Worm (Caenorhabditis elegans): ENCODE measurements around the gene spin-3.

spin-3 gene

ce11 chrX:13145988-13146873 is 16.2 kb downstream of the spin-3 start:
- no peak for TF ChIP-seq efl-1 (optimal IDR thresholded peaks at IDR 0.05)
- peak in 1 of 2 experiments; percentile 41 for TF ChIP-seq efl-1 (GFP tag; optimal IDR thresholded peaks at IDR 0.05 in 1 of 2)
- peak; percentile 5 for TF ChIP-seq dsc-1 (tag; optimal IDR thresholded peaks at IDR 0.05)
- no peak for TF ChIP-seq sox-4 (tag; optimal IDR thresholded peaks at IDR 0.05)
- TF ChIP-seq nhr-76 (tag; optimal IDR thresholded peaks at IDR 0.05), result no peak
- TF ChIP-seq lin-35 (GFP tag; optimal IDR thresholded peaks at IDR 0.05), result no peak
- TF ChIP-seq blmp-1 (tag; optimal IDR thresholded peaks at IDR 0.05), result peak; percentile 58
- no peak for TF ChIP-seq tlp-1 (tag; optimal IDR thresholded peaks at IDR 0.05)

- TF ChIP-seq dpl-1 (GFP tag; optimal IDR thresholded peaks at IDR 0.05), result peak in 1 of 3 experiments; percentile 18
- TF ChIP-seq blmp-1 (tag; optimal IDR thresholded peaks at IDR 0.05), result peak; percentile 13
- no peak for TF ChIP-seq xbp-1 (tag; optimal IDR thresholded peaks at IDR 0.05)
- peak; percentile 66 for TF ChIP-seq snu-23 (GFP tag; optimal IDR thresholded peaks at IDR 0.05)
- TF ChIP-seq nhr-84 (tag; optimal IDR thresholded peaks at IDR 0.05), result no peak
- TF ChIP-seq unc-130 (tag; optimal IDR thresholded peaks at IDR 0.05), result peak; percentile 30
- peak; percentile 85 for TF ChIP-seq nhr-85 (tag)
- no peak for TF ChIP-seq ceh-88 (GFP tag; IDR thresholded peaks at IDR 0.05)
- TF ChIP-seq pag-3 (tag; optimal IDR thresholded peaks at IDR 0.05; ENCODE audit: borderline replicate concordance, insufficient read depth), result peak; percentile 78
- TF ChIP-seq nhr-47 (tag; optimal IDR thresholded peaks at IDR 0.05), result peak; percentile 41
- peak; percentile 35 for TF ChIP-seq nhr-90 (tag; optimal IDR thresholded peaks at IDR 0.05; ENCODE audit: poor library complexity)
- no peak for TF ChIP-seq sup-37 (GFP tag; optimal IDR thresholded peaks at IDR 0.05)
- TF ChIP-seq lin-39 (tag; optimal IDR thresholded peaks at IDR 0.05), result no peak
- peak; percentile 46 for TF ChIP-seq pax-3 (tag; optimal IDR thresholded peaks at IDR 0.05)
- TF ChIP-seq C34B4.2 (tag; optimal IDR thresholded peaks at IDR 0.05), result no peak
- TF ChIP-seq ztf-4 (tag; optimal IDR thresholded peaks at IDR 0.05), result no peak
- no peak for TF ChIP-seq swsn-7 (tag; optimal IDR thresholded peaks at IDR 0.05)
- 0 out of 2 replicates have a peak, but pooled peaks have one; percentile 6 for TF ChIP-seq grh-1 (GFP tag; IDR thresholded peaks at IDR 0.05)
- TF ChIP-seq nhr-19 (GFP tag; conservative IDR thresholded peaks at IDR 0.05), result no peak
- no peak for TF ChIP-seq lin-13 (GFP tag; optimal IDR thresholded peaks at IDR 0.05)
- no peak for TF ChIP-seq zag-1 (tag; optimal IDR thresholded peaks at IDR 0.05)
- TF ChIP-seq elt-2 (tag; optimal IDR thresholded peaks at IDR 0.05), result no peak
- TF ChIP-seq egl-27 (tag; optimal IDR thresholded peaks at IDR 0.05), result no peak
- peak; percentile 37 for TF ChIP-seq fkh-8 (tag; optimal IDR thresholded peaks at IDR 0.05)
- TF ChIP-seq nhr-71 (tag; optimal IDR thresholded peaks at IDR 0.05), result peak; percentile 61
- no peak for TF ChIP-seq F16B12.6 (tag; optimal IDR thresholded peaks at IDR 0.05)
- TF ChIP-seq fos-1 (tag; optimal IDR thresholded peaks at IDR 0.05), result no peak
- no peak for TF ChIP-seq efl-1 (optimal IDR thresholded peaks at IDR 0.05)
- peak in 1 of 2 experiments; percentile 22 for TF ChIP-seq efl-1 (GFP tag; optimal IDR thresholded peaks at IDR 0.05 in 1 of 2)
- peak in 1 of 2 experiments; percentile 58 for TF ChIP-seq lin-35 (GFP tag; optimal IDR thresholded peaks at IDR 0.05)
- TF ChIP-seq lin-14 (GFP tag; optimal IDR thresholded peaks at IDR 0.05), result peak; percentile 69
- TF ChIP-seq nhr-20 (tag; optimal IDR thresholded peaks at IDR 0.05), result peak; percentile 52
- no peak for TF ChIP-seq ztf-11 (tag; optimal IDR thresholded peaks at IDR 0.05)
- TF ChIP-seq elt-3 (tag; optimal IDR thresholded peaks at IDR 0.05), result no peak
- TF ChIP-seq mdl-1 (tag; optimal IDR thresholded peaks at IDR 0.05), result peak in 1 of 2 experiments; percentile 77
Observed at ce11 chrX:13147105-13147504, 17.1 kb downstream of the spin-3 start.
